Worm (Caenorhabditis elegans) whole organism, young adult: Measurements from ENCODE around the gene msp-113.

Source experiments
- F10E7.11 ChIP-seq: sonication (generic microtip); optimal IDR thresholded peaks from 2 replicates; lab custom pipeline; 2017; ENCODE audit warnings: mild to moderate bottlenecking, missing genetic modification characterization, moderate library complexity, missing compliant biosample characterization
- Y53G8AR.9 ChIP-seq: fragments of 200-800 bp; sonication (Bioruptor generic); conservative IDR thresholded peaks from 2 replicates; pipeline ENCODE4 v1.3.6; 2022; ENCODE audit warnings: missing genetic modification reagents, missing genetic modification characterization, missing compliant biosample characterization
- Y56A3A.18 ChIP-seq: fragments of 200-800 bp; sonication (Bioruptor generic); IDR thresholded peaks from 2 replicates; pipeline ENCODE4 v1.3.6; 2022; ENCODE audit warnings: missing genetic modification reagents, missing genetic modification characterization, missing compliant biosample characterization
- Y79H2A.3 ChIP-seq: fragments of 200-800 bp; sonication (Bioruptor generic); conservative IDR thresholded peaks from 2 replicates; pipeline ENCODE4 v1.3.6; 2022; ENCODE audit warnings: missing genetic modification reagents, missing genetic modification characterization, missing compliant biosample characterization
- Y95B8A.8 ChIP-seq: fragments of 200-800 bp; sonication (Bioruptor generic); IDR thresholded peaks from 2 replicates; pipeline ENCODE4 v1.3.6; 2022; ENCODE audit warnings: missing genetic modification reagents, missing genetic modification characterization, missing compliant biosample characterization
- ZK185.1 ChIP-seq: sonication (generic microtip); optimal IDR thresholded peaks from 2 replicates; lab custom pipeline; 2016; ENCODE audit warnings: mild to moderate bottlenecking, missing genetic modification characterization, missing compliant biosample characterization; ENCODE audit not compliant: poor library complexity, severe bottlenecking
- ama-1 ChIP-seq, 3 experiments: fragments of 150-350 bp in 1 of 3; sonication (generic microtip) in 2 of 3; optimal IDR thresholded peaks; 2 replicates each; lab custom pipeline; 2014 to 2018; ENCODE audit warnings: missing biosample characterization in 2 of 3, missing genetic modification characterization in 2 of 3, missing genetic modification reagents in 2 of 3
- aptf-3 ChIP-seq: fragments of 200-800 bp; sonication (Bioruptor generic); IDR thresholded peaks from 2 replicates; pipeline ENCODE4 v1.3.6; 2022; ENCODE audit warnings: missing genetic modification characterization, missing compliant biosample characterization
- atf-7 ChIP-seq: sonication (generic microtip); optimal IDR thresholded peaks from 2 replicates; lab custom pipeline; 2017; ENCODE audit warnings: mild to moderate bottlenecking, missing genetic modification characterization, missing compliant biosample characterization
- attf-6 ChIP-seq: fragments of 200-800 bp; sonication (Bioruptor generic); IDR thresholded peaks from 2 replicates; pipeline ENCODE4 v1.3.6; 2022; ENCODE audit warnings: missing genetic modification reagents, missing genetic modification characterization, missing compliant biosample characterization
- bed-1 ChIP-seq: fragments of 200-800 bp; sonication (Bioruptor generic); IDR thresholded peaks from 2 replicates; pipeline ENCODE4 v1.3.6; 2022; ENCODE audit warnings: missing genetic modification reagents, missing genetic modification characterization, missing compliant biosample characterization
- ccch-3 ChIP-seq: fragments of 200-800 bp; sonication (Bioruptor generic); optimal IDR thresholded peaks from 2 replicates; lab custom pipeline; 2018; ENCODE audit warnings: mild to moderate bottlenecking, missing genetic modification characterization, missing compliant biosample characterization
- ceh-27 ChIP-seq: fragments of 200-800 bp; sonication (Bioruptor generic); optimal IDR thresholded peaks from 2 replicates; lab custom pipeline; 2018; ENCODE audit warnings: mild to moderate bottlenecking, missing genetic modification characterization, moderate library complexity, missing compliant biosample characterization
- ceh-40 ChIP-seq: fragments of 200-800 bp; sonication (Bioruptor generic); IDR thresholded peaks from 2 replicates; pipeline ENCODE4 v1.3.6; 2022; ENCODE audit warnings: missing genetic modification characterization, missing compliant biosample characterization
- ceh-91 ChIP-seq: fragments of 200-800 bp; sonication (Bioruptor generic); IDR thresholded peaks from 2 replicates; pipeline ENCODE4 v1.3.6; 2022; ENCODE audit warnings: missing genetic modification reagents, missing genetic modification characterization, missing compliant biosample characterization
- die-1 ChIP-seq: sonication (generic microtip); optimal IDR thresholded peaks from 2 replicates; lab custom pipeline; 2016; ENCODE audit warnings: missing genotype, mild to moderate bottlenecking, missing genetic modification characterization, missing compliant biosample characterization
- dpff-1 ChIP-seq: sonication (generic microtip); optimal IDR thresholded peaks from 2 replicates; lab custom pipeline; 2017; ENCODE audit warnings: mild to moderate bottlenecking, missing genetic modification characterization, missing compliant biosample characterization
- dpl-1 ChIP-seq: fragments of 150-350 bp; optimal IDR thresholded peaks from 2 replicates; lab custom pipeline; 2014; ENCODE audit warnings: missing biosample characterization, missing genetic modification reagents, missing genetic modification characterization
- egrh-3 ChIP-seq: fragments of 200-800 bp; sonication (Bioruptor generic); IDR thresholded peaks from 2 replicates; pipeline ENCODE4 v1.3.6; 2022; ENCODE audit warnings: missing genetic modification reagents, missing genetic modification characterization, missing compliant biosample characterization
- ekl-4 ChIP-seq: fragments of 200-800 bp; sonication (Bioruptor generic); IDR thresholded peaks from 2 replicates; pipeline ENCODE4 v1.3.6; 2022; ENCODE audit warnings: missing genetic modification reagents, missing genetic modification characterization, missing compliant biosample characterization
- fkh-3 ChIP-seq: sonication (generic microtip); optimal IDR thresholded peaks from 2 replicates; lab custom pipeline; 2016; ENCODE audit warnings: mild to moderate bottlenecking, missing genetic modification characterization, missing compliant biosample characterization
- hmg-1.2 ChIP-seq: fragments of 200-800 bp; sonication (Bioruptor generic); IDR thresholded peaks from 2 replicates; pipeline ENCODE4 v1.3.6; 2022; ENCODE audit warnings: missing genetic modification reagents, missing genetic modification characterization, missing compliant biosample characterization
- lag-1 ChIP-seq: fragments of 200-800 bp; sonication (Bioruptor generic); IDR thresholded peaks from 2 replicates; pipeline ENCODE4 v1.3.6; 2022; ENCODE audit warnings: missing genetic modification reagents, missing genetic modification characterization, missing compliant biosample characterization
- let-607 ChIP-seq, 2 experiments: fragments of 200-800 bp in 1 of 2; sonication (Bioruptor generic) in 1 of 2; sonication (generic microtip) in 1 of 2; optimal IDR thresholded peaks; 2 replicates each; lab custom pipeline; 2016 to 2018; ENCODE audit warnings: mild to moderate bottlenecking in 2 of 2, missing compliant biosample characterization in 2 of 2, missing genetic modification characterization in 2 of 2, moderate library complexity in 2 of 2, missing genotype in 1 of 2
- lin-26 ChIP-seq: fragments of 200-800 bp; sonication (Bioruptor generic); IDR thresholded peaks from 2 replicates; pipeline ENCODE4 v1.3.6; 2022; ENCODE audit warnings: missing genetic modification reagents, missing genetic modification characterization, missing compliant biosample characterization
- lin-35 ChIP-seq, 3 experiments: fragments of 150-350 bp in 2 of 3; sonication (generic microtip) in 1 of 3; optimal IDR thresholded peaks; 2 replicates each; lab custom pipeline; 2014 to 2018; ENCODE audit warnings: missing biosample characterization in 3 of 3, missing genetic modification characterization in 3 of 3, missing genetic modification reagents in 3 of 3
- lsy-27 ChIP-seq: sonication (generic microtip); optimal IDR thresholded peaks from 2 replicates; lab custom pipeline; 2017; ENCODE audit warnings: missing genetic modification characterization, mild to moderate bottlenecking, missing compliant biosample characterization, antibody characterized with exemption, missing genotype, borderline replicate concordance; ENCODE audit not compliant: insufficient read depth
- madf-3 ChIP-seq: fragments of 200-800 bp; sonication (Bioruptor generic); IDR thresholded peaks from 2 replicates; pipeline ENCODE4 v1.3.6; 2022; ENCODE audit warnings: missing genetic modification reagents, missing genetic modification characterization, missing compliant biosample characterization
- pha-4 ChIP-seq: fragments of 150-350 bp; sonication (generic microtip); optimal IDR thresholded peaks from 2 replicates; lab custom pipeline; 2014; ENCODE audit warnings: missing biosample characterization, missing genetic modification reagents, missing genetic modification characterization
- rec-8 ChIP-seq, 2 experiments: sonication (generic microtip); optimal IDR thresholded peaks; 2 replicates each; lab custom pipeline; 2016; ENCODE audit warnings: mild to moderate bottlenecking in 2 of 2, missing genetic modification characterization in 2 of 2, missing genetic modification reagents in 2 of 2, missing genotype in 2 of 2, missing biosample characterization in 1 of 2, missing compliant biosample characterization in 1 of 2, moderate library complexity in 1 of 2
- repo-1 ChIP-seq: sonication (generic microtip); optimal IDR thresholded peaks from 2 replicates; lab custom pipeline; 2017; ENCODE audit warnings: mild to moderate bottlenecking, missing genetic modification characterization, missing compliant biosample characterization
- snpc-1.1 ChIP-seq: sonication (generic microtip); optimal IDR thresholded peaks from 2 replicates; lab custom pipeline; 2017; ENCODE audit warnings: missing genetic modification characterization, mild to moderate bottlenecking, missing compliant biosample characterization, antibody characterized with exemption, moderate library complexity, missing genotype, missing genetic modification reagents; ENCODE audit not compliant: insufficient read depth
- snpc-1.3 ChIP-seq: sonication (generic microtip); optimal IDR thresholded peaks from 2 replicates; lab custom pipeline; 2017; ENCODE audit warnings: missing genetic modification characterization, mild to moderate bottlenecking, missing compliant biosample characterization, antibody characterized with exemption, moderate library complexity, missing genotype, missing genetic modification reagents; ENCODE audit not compliant: insufficient read depth
- snpc-4 ChIP-seq, 5 experiments: fragments of 150-350 bp in 1 of 5; sonication (generic microtip) in 4 of 5; optimal IDR thresholded peaks; 2 replicates each; lab custom pipeline; 2014 to 2018; ENCODE audit warnings: missing genetic modification characterization in 5 of 5, missing biosample characterization in 3 of 5, antibody characterized with exemption in 2 of 5, mild to moderate bottlenecking in 2 of 5, missing compliant biosample characterization in 2 of 5, missing genotype in 2 of 5, moderate library complexity in 2 of 5, missing genetic modification reagents in 1 of 5
- sptf-2 ChIP-seq: fragments of 200-800 bp; sonication (Bioruptor generic); optimal IDR thresholded peaks from 2 replicates; lab custom pipeline; 2018; ENCODE audit warnings: mild to moderate bottlenecking, missing genetic modification characterization, missing compliant biosample characterization
- unc-130 ChIP-seq: sonication (generic microtip); optimal IDR thresholded peaks from 2 replicates; lab custom pipeline; 2016; ENCODE audit warnings: missing genetic modification reagents, missing genetic modification characterization, missing compliant biosample characterization
- ztf-25 ChIP-seq: fragments of 200-800 bp; sonication (Bioruptor generic); IDR thresholded peaks from 2 replicates; pipeline ENCODE4 v1.3.6; 2022; ENCODE audit warnings: missing genetic modification reagents, missing genetic modification characterization, missing compliant biosample characterization
- ztf-6 ChIP-seq: fragments of 200-800 bp; sonication (Bioruptor generic); IDR thresholded peaks from 2 replicates; pipeline ENCODE4 v1.3.6; 2022; ENCODE audit warnings: missing genetic modification reagents, missing genetic modification characterization, missing compliant biosample characterization

The msp-113 gene

DNA sequence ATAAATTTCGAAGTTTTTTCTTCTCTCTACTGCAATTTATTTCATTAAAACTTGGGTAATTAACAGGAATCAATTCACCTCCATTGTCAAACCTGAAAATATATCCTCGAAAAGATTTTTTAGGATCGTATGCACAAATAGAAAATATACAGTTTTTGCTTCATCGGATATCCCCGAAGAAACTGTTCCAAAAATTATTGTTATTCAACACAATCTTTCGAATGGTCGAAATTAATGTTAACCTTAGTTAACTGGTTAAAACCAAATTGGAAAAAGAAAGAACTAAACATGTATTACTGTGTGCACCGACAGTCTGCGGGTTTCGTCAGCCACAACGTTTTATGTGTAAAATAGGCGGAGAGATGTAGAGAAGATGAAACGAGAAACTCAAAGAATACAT is 19.3 kb downstream of the msp-113 start (continued):
- TF ChIP-seq ceh-40 (GFP tag; lab: Robert Waterston, UW) = no peak
- TF ChIP-seq Y56A3A.18 = no peak
- no peak for TF ChIP-seq madf-3
- TF ChIP-seq lsy-27 (tag; lab: Kevin White, UChicago) = no peak
- TF ChIP-seq rec-8 (tag; optimal IDR thresholded peaks at IDR 0.05; lab: Kevin White, UChicago) = no peak
- TF ChIP-seq pha-4 (tag; lab: Kevin White, UChicago) = no peak
- 0 out of 2 replicates have a peak, but pooled peaks have one; percentile 40 for TF ChIP-seq Y53G8AR.9
- TF ChIP-seq snpc-1.3 (tag; lab: Kevin White, UChicago) = peak; percentile 75
- TF ChIP-seq ekl-4 (GFP tag; lab: Robert Waterston, UW) = peak; percentile 63
- no peak for TF ChIP-seq ztf-25 (GFP tag; lab: Robert Waterston, UW)
- no peak for TF ChIP-seq fkh-3 (tag; lab: Kevin White, UChicago)
- 0 out of 2 replicates have a peak, but pooled peaks have one; percentile 36 for TF ChIP-seq Y95B8A.8 (GFP tag; lab: Robert Waterston, UW)
- peak; percentile 97 for TF ChIP-seq attf-6
- no peak for TF ChIP-seq sptf-2 (GFP tag; lab: Kevin White, UChicago)
- TF ChIP-seq Y79H2A.3 (GFP tag; lab: Robert Waterston, UW) = no peak
- TF ChIP-seq ceh-91 (GFP tag; lab: Robert Waterston, UW) = no peak
- TF ChIP-seq ztf-6 (GFP tag; lab: Robert Waterston, UW) = no peak
- TF ChIP-seq snpc-1.1 = peak; percentile 94

- TF ChIP-seq hmg-1.2 (GFP tag; lab: Robert Waterston, UW) = peak; percentile 75
- no peak for TF ChIP-seq dpl-1 (GFP tag; lab: Kevin White, UChicago)
- TF ChIP-seq snpc-4 (GFP tag; optimal IDR thresholded peaks at IDR 0.05; lab: Kevin White, UChicago) = no peak
- peak in 1 of 4 experiments; percentile 16 for TF ChIP-seq snpc-4 (tag; optimal IDR thresholded peaks at IDR 0.05; lab: Kevin White, UChicago)
Observed at ce11 chrIV:5318835-5319303, 21.1 kb downstream of the msp-113 start, which contains the start of gene slc-46A. TSS of gene slc-46A (plus strand) at chrIV:5319253.

- no peak for TF ChIP-seq madf-3
- TF ChIP-seq dpff-1 (tag; lab: Kevin White, UChicago) = no peak
- no peak for TF ChIP-seq unc-130 (GFP tag; lab: Kevin White, UChicago)
- no peak for TF ChIP-seq ZK185.1 (tag; lab: Kevin White, UChicago)
- TF ChIP-seq ama-1 (optimal IDR thresholded peaks at IDR 0.05; lab: Kevin White, UChicago) = no peak
- no peak for TF ChIP-seq ama-1 (GFP tag; optimal IDR thresholded peaks at IDR 0.05; lab: Kevin White, UChicago)
- no peak for TF ChIP-seq rec-8 (tag; optimal IDR thresholded peaks at IDR 0.05; lab: Kevin White, UChicago)
- no peak for TF ChIP-seq atf-7 (tag; lab: Kevin White, UChicago)
- TF ChIP-seq repo-1 = no peak
- TF ChIP-seq ceh-27 (GFP tag; lab: Kevin White, UChicago) = no peak
- no peak for TF ChIP-seq lag-1 (GFP tag; lab: Robert Waterston, UW)
- TF ChIP-seq lin-26 = no peak
- TF ChIP-seq aptf-3 (GFP tag; lab: Robert Waterston, UW) = no peak
- TF ChIP-seq hmg-1.2 (GFP tag; lab: Robert Waterston, UW) = no peak
- no peak for TF ChIP-seq Y79H2A.3 (GFP tag; lab: Robert Waterston, UW)
Observed at ce11 chrIV:5326144-5326543, 28.4 kb downstream of the msp-113 start, which contains the start of gene Y4C6B.4. TSS of gene Y4C6B.4 (plus strand) at chrIV:5326444.

ce11 chrIV:5332178-5332577 is 34.4 kb downstream of the msp-113 start, which contains the start of gene Y4C6B.3:
TSS of gene Y4C6B.3 (plus strand) at chrIV:5332478.
- TF ChIP-seq lin-35 (GFP tag; optimal IDR thresholded peaks at IDR 0.05; lab: Kevin White, UChicago) (no peak), F10E7.11 (no peak), die-1 (tag; lab: Kevin White, UChicago) (no peak), ccch-3 (GFP tag; lab: Kevin White, UChicago) (no peak), ZK185.1 (tag; lab: Kevin White, UChicago) (no peak), let-607 (tag; optimal IDR thresholded peaks at IDR 0.05; lab: Kevin White, UChicago) (no peak), bed-1 (no peak), snpc-1.1 (no peak), egrh-3 (GFP tag; lab: Robert Waterston, UW) (no peak)
